Fruit fly (Drosophila melanogaster) whole organism, embryonic: ENCODE results near the gene slmo.

Source experiments
- Ada2b ChIP-seq: fragments of 200-800 bp; sonication (Bioruptor generic); IDR thresholded peaks from 2 replicates; pipeline ENCODE4 v1.3.6; 2022; ENCODE audit warnings: missing biosample characterization, missing genetic modification characterization
- Atf3 ChIP-seq: fragments of 200-800 bp; sonication (Bioruptor generic); optimal IDR thresholded peaks from 3 replicates; lab custom pipeline; 2016; ENCODE audit warnings: missing biosample characterization, missing genetic modification characterization
- CG15479 ChIP-seq: fragments of 200-800 bp; sonication (Bioruptor generic); optimal IDR thresholded peaks from 3 replicates; lab custom pipeline; 2019; ENCODE audit warnings: missing biosample characterization, mild to moderate bottlenecking, missing genetic modification characterization, moderate library complexity
- CG15514 ChIP-seq: fragments of 200-800 bp; sonication (Bioruptor generic); optimal IDR thresholded peaks from 3 replicates; lab custom pipeline; 2017; ENCODE audit warnings: missing biosample characterization, missing genetic modification characterization, mild to moderate bottlenecking, moderate library complexity, missing genetic modification reagents
- CG15601 ChIP-seq: fragments of 200-800 bp; sonication (Bioruptor generic); optimal IDR thresholded peaks from 3 replicates; lab custom pipeline; 2019; ENCODE audit warnings: missing biosample characterization, mild to moderate bottlenecking, missing genetic modification characterization, moderate library complexity
- CG2120 ChIP-seq: fragments of 200-800 bp; sonication (Bioruptor generic); optimal IDR thresholded peaks from 3 replicates; lab custom pipeline; 2016; ENCODE audit warnings: missing biosample characterization, missing genetic modification characterization
- CG30431 ChIP-seq: fragments of 200-800 bp; sonication (Bioruptor generic); optimal IDR thresholded peaks from 2 replicates; lab custom pipeline; 2017; ENCODE audit warnings: missing biosample characterization, missing genetic modification characterization
- CG31365 ChIP-seq: fragments of 200-800 bp; sonication (Bioruptor generic); optimal IDR thresholded peaks from 2 replicates; lab custom pipeline; 2018; ENCODE audit warnings: missing biosample characterization, mild to moderate bottlenecking, missing genetic modification characterization
- CG3726 ChIP-seq: fragments of 200-800 bp; sonication (Bioruptor generic); IDR thresholded peaks from 3 replicates; pipeline ENCODE4, ENCODE4 v1.3.6; 2022; ENCODE audit warnings: missing biosample characterization, missing genetic modification characterization
- CG4282 ChIP-seq: fragments of 200-800 bp; sonication (Bioruptor generic); optimal IDR thresholded peaks from 2 replicates; lab custom pipeline; 2016; ENCODE audit warnings: missing biosample characterization, missing genetic modification characterization
- CG4424 ChIP-seq: fragments of 200-800 bp; sonication (Bioruptor generic); optimal IDR thresholded peaks from 3 replicates; lab custom pipeline; 2016; ENCODE audit warnings: missing biosample characterization, missing genetic modification characterization
- CG6683 ChIP-seq: fragments of 200-800 bp; sonication (Bioruptor generic); optimal IDR thresholded peaks from 2 replicates; lab custom pipeline; 2017; ENCODE audit warnings: missing biosample characterization, mild to moderate bottlenecking, missing genetic modification characterization, missing genetic modification reagents
- CG7786 ChIP-seq: fragments of 200-800 bp; sonication (Bioruptor generic); optimal IDR thresholded peaks from 2 replicates; lab custom pipeline; 2016; ENCODE audit warnings: missing biosample characterization, missing genetic modification characterization
- CG8281 ChIP-seq: fragments of 200-800 bp; sonication (Bioruptor generic); optimal IDR thresholded peaks from 2 replicates; lab custom pipeline; 2018; ENCODE audit warnings: missing biosample characterization, mild to moderate bottlenecking, missing genetic modification characterization, moderate library complexity
- CG8359 ChIP-seq: fragments of 200-800 bp; sonication (Bioruptor generic); optimal IDR thresholded peaks from 2 replicates; lab custom pipeline; 2017; ENCODE audit warnings: missing biosample characterization, mild to moderate bottlenecking, missing genetic modification characterization, borderline replicate concordance
- CG9817 ChIP-seq: fragments of 200-800 bp; sonication (Bioruptor generic); optimal IDR thresholded peaks from 2 replicates; lab custom pipeline; 2018; ENCODE audit warnings: missing biosample characterization, mild to moderate bottlenecking, missing genetic modification characterization, moderate library complexity
- CG9932 ChIP-seq: fragments of 200-800 bp; sonication (Bioruptor generic); IDR thresholded peaks from 2 replicates; pipeline ENCODE4 v1.3.6; 2022; ENCODE audit warnings: missing biosample characterization, missing genetic modification characterization
- CTCF ChIP-seq: fragments of 200-800 bp; sonication (Bioruptor generic); optimal IDR thresholded peaks from 2 replicates; lab custom pipeline; 2017; ENCODE audit warnings: missing biosample characterization, mild to moderate bottlenecking, missing genetic modification characterization, moderate library complexity
- Dek ChIP-seq: fragments of 200-800 bp; sonication (Bioruptor generic); optimal IDR thresholded peaks from 3 replicates; lab custom pipeline; 2019; ENCODE audit warnings: missing biosample characterization, mild to moderate bottlenecking, missing genetic modification characterization, moderate library complexity
- Dip2 ChIP-seq: fragments of 200-800 bp; sonication (Bioruptor generic); IDR thresholded peaks from 2 replicates; pipeline ENCODE4 v1.3.6; 2022; ENCODE audit warnings: missing biosample characterization, missing genetic modification characterization
- E2f1 ChIP-seq: fragments of 200-800 bp; sonication (Bioruptor generic); IDR thresholded peaks from 2 replicates; pipeline ENCODE4 v1.3.6; 2022; ENCODE audit warnings: missing biosample characterization, missing genetic modification characterization
- Fer3 ChIP-seq: fragments of 200-800 bp; sonication (Bioruptor generic); optimal IDR thresholded peaks from 2 replicates; lab custom pipeline; 2018; ENCODE audit warnings: missing biosample characterization, mild to moderate bottlenecking, missing genetic modification characterization, moderate library complexity
- Hmr ChIP-seq: fragments of 200-800 bp; sonication (Bioruptor generic); optimal IDR thresholded peaks from 3 replicates; lab custom pipeline; 2017; ENCODE audit warnings: mild to moderate bottlenecking, missing biosample characterization, missing genetic modification reagents, missing genetic modification characterization
- Lim3 ChIP-seq: fragments of 200-800 bp; sonication (Bioruptor generic); IDR thresholded peaks from 2 replicates; pipeline ENCODE4 v1.3.6; 2022; ENCODE audit warnings: missing biosample characterization, missing genetic modification characterization
- Oaz ChIP-seq: fragments of 200-800 bp; sonication (Bioruptor generic); IDR thresholded peaks from 2 replicates; pipeline ENCODE4 v1.3.6; 2022; ENCODE audit warnings: missing biosample characterization, missing genetic modification characterization
- Pdp1 ChIP-seq, 2 experiments: fragments of 200-800 bp; sonication (Bioruptor generic); optimal IDR thresholded peaks; 3 replicates each; lab custom pipeline; 2016; ENCODE audit warnings: missing biosample characterization in 2 of 2, missing genetic modification characterization in 2 of 2, mild to moderate bottlenecking in 1 of 2, moderate library complexity in 1 of 2
- Sox100B ChIP-seq: fragments of 200-800 bp; sonication (Bioruptor generic); optimal IDR thresholded peaks from 3 replicates; lab custom pipeline; 2018; ENCODE audit warnings: missing biosample characterization, mild to moderate bottlenecking, missing genetic modification characterization
- Sry-δ ChIP-seq: fragments of 200-800 bp; sonication (Bioruptor generic); optimal IDR thresholded peaks from 2 replicates; lab custom pipeline; 2016; ENCODE audit warnings: missing biosample characterization, missing genetic modification characterization
- Trl ChIP-seq, 3 experiments: fragments of >200 bp in 2 of 3; fragments of 200-800 bp in 1 of 3; sonication (Bioruptor generic) in 1 of 3; optimal IDR thresholded peaks; 2 replicates in 1 of 3; 3 replicates in 2 of 3; lab custom pipeline; 2016 to 2017; ENCODE audit warnings: missing biosample characterization in 1 of 3, missing genetic modification characterization in 1 of 3
- ac ChIP-seq: fragments of 200-800 bp; sonication (Bioruptor generic); optimal IDR thresholded peaks from 3 replicates; lab custom pipeline; 2017; ENCODE audit warnings: missing biosample characterization, mild to moderate bottlenecking, missing genetic modification characterization
- ap ChIP-seq: fragments of 200-800 bp; sonication (Bioruptor generic); IDR thresholded peaks from 2 replicates; pipeline ENCODE4 v1.3.6; 2022; ENCODE audit warnings: missing biosample characterization, missing genetic modification characterization
- bab2 ChIP-seq: fragments of 200-800 bp; sonication (Bioruptor generic); optimal IDR thresholded peaks from 2 replicates; lab custom pipeline; 2016; ENCODE audit warnings: missing biosample characterization, missing genetic modification characterization
- bbx ChIP-seq: fragments of 200-800 bp; sonication (Bioruptor generic); IDR thresholded peaks from 2 replicates; pipeline ENCODE4 v1.3.6; 2022; ENCODE audit warnings: missing biosample characterization, missing genetic modification characterization; ENCODE audit not compliant: partially characterized antibody
- bowl ChIP-seq: fragments of 200-800 bp; sonication (Bioruptor generic); IDR thresholded peaks from 2 replicates; pipeline ENCODE4 v1.3.6; 2022; ENCODE audit warnings: missing biosample characterization, missing genetic modification characterization
- caup ChIP-seq: fragments of 200-800 bp; sonication (Bioruptor generic); optimal IDR thresholded peaks from 3 replicates; lab custom pipeline; 2017; ENCODE audit warnings: missing biosample characterization, mild to moderate bottlenecking, missing genetic modification characterization, moderate library complexity; ENCODE audit not compliant: severe bottlenecking
- chm ChIP-seq: fragments of 200-800 bp; sonication (Bioruptor generic); IDR thresholded peaks from 2 replicates; pipeline ENCODE4 v1.3.6; 2022; ENCODE audit warnings: missing biosample characterization, missing genetic modification characterization
- cwo ChIP-seq: fragments of 200-800 bp; sonication (Bioruptor generic); optimal IDR thresholded peaks from 3 replicates; lab custom pipeline; 2017; ENCODE audit warnings: missing biosample characterization, missing genetic modification characterization, mild to moderate bottlenecking, moderate library complexity, missing genetic modification reagents
- fu2 ChIP-seq: fragments of 200-800 bp; sonication (Bioruptor generic); optimal IDR thresholded peaks from 2 replicates; lab custom pipeline; 2016; ENCODE audit warnings: missing biosample characterization, missing genetic modification characterization
- kah ChIP-seq: fragments of 200-800 bp; sonication (Bioruptor generic); optimal IDR thresholded peaks from 2 replicates; lab custom pipeline; 2018; ENCODE audit warnings: missing biosample characterization, mild to moderate bottlenecking, missing genetic modification characterization
- nerfin-1 ChIP-seq: fragments of 200-800 bp; sonication (Bioruptor generic); optimal IDR thresholded peaks from 3 replicates; lab custom pipeline; 2019; ENCODE audit warnings: missing biosample characterization, mild to moderate bottlenecking, missing genetic modification characterization, moderate library complexity
- nmo ChIP-seq: fragments of 200-800 bp; sonication (Bioruptor generic); optimal IDR thresholded peaks from 2 replicates; lab custom pipeline; 2018; ENCODE audit warnings: missing biosample characterization, mild to moderate bottlenecking, missing genetic modification characterization, moderate library complexity
- pfk ChIP-seq: fragments of 200-800 bp; sonication (Bioruptor generic); optimal IDR thresholded peaks from 2 replicates; lab custom pipeline; 2018; ENCODE audit warnings: missing biosample characterization, mild to moderate bottlenecking, missing genetic modification characterization, moderate library complexity
- prd ChIP-seq, 3 experiments: fragments of >200 bp in 2 of 3; fragments of 200-800 bp in 1 of 3; sonication (Bioruptor generic) in 1 of 3; optimal IDR thresholded peaks in 2 of 3; IDR thresholded peaks in 1 of 3; 2 replicates in 2 of 3; 3 replicates in 1 of 3; pipeline versions ENCODE4 v1.3.6 to Lab custom; 2017 to 2022; ENCODE audit warnings: missing biosample characterization in 1 of 3, missing genetic modification characterization in 1 of 3
- ranshi ChIP-seq: fragments of 200-800 bp; sonication (Bioruptor generic); IDR thresholded peaks from 2 replicates; pipeline ENCODE4 v1.3.6; 2022; ENCODE audit warnings: missing biosample characterization, missing genetic modification characterization
- rib ChIP-seq: fragments of 200-800 bp; sonication (Bioruptor generic); IDR thresholded peaks from 2 replicates; pipeline ENCODE4 v1.3.6; 2022; ENCODE audit warnings: missing biosample characterization, missing genetic modification characterization
- ro ChIP-seq: fragments of 200-800 bp; sonication (Bioruptor generic); IDR thresholded peaks from 2 replicates; pipeline ENCODE4 v1.3.6; 2022; ENCODE audit warnings: missing biosample characterization, missing genetic modification characterization
- scrt ChIP-seq: fragments of 200-800 bp; sonication (Bioruptor generic); optimal IDR thresholded peaks from 2 replicates; lab custom pipeline; 2018; ENCODE audit warnings: missing biosample characterization, mild to moderate bottlenecking, missing genetic modification characterization, moderate library complexity
- sens-2 ChIP-seq: fragments of 200-800 bp; sonication (Bioruptor generic); IDR thresholded peaks from 2 replicates; pipeline ENCODE4 v1.3.6; 2022; ENCODE audit warnings: missing biosample characterization, missing genetic modification characterization

The slmo gene

dm6 chr2L:6045972-6046718, 2.4 kb downstream of the slmo start, which contains the start of gene Pfas (continued):
- TF ChIP-seq cwo (GFP tag; lab: Kevin White, UChicago) (peak; percentile 81), Lim3 (no peak), prd (optimal IDR thresholded peaks at IDR 0.05; lab: Kevin White, UChicago) (no peak), prd (GFP tag; IDR thresholded peaks at IDR 0.05; lab: Robert Waterston, UW) (0 out of 3 replicates have a peak, but pooled peaks have one; percentile 35), nmo (no peak), Ada2b (GFP tag; lab: Robert Waterston, UW) (peak; percentile 39; the same call in 1 of the 2 replicates), Atf3 (GFP tag; lab: Kevin White, UChicago) (no peak), CG30431 (GFP tag; lab: Kevin White, UChicago) (no peak), ro (GFP tag; lab: Robert Waterston, UW) (no peak), CG15601 (tag; lab: Kevin White, UChicago) (peak; percentile 52), Dek (peak; percentile 73), bowl (no peak), ranshi (peak; percentile 64), CG2120 (GFP tag; lab: Kevin White, UChicago) (peak; percentile 88), E2f1 (GFP tag; lab: Robert Waterston, UW) (peak; percentile 22; the same call in 1 of the 2 replicates), CG9817 (tag; lab: Kevin White, UChicago) (peak; percentile 31), kah (GFP tag; lab: Kevin White, UChicago) (no peak), Hmr (GFP tag; lab: Kevin White, UChicago) (peak; percentile 80), ap (GFP tag; lab: Robert Waterston, UW) (no peak), CG8359 (GFP tag; lab: Kevin White, UChicago) (no peak), CG15514 (GFP tag; lab: Kevin White, UChicago) (peak; percentile 76), chm (GFP tag; lab: Robert Waterston, UW) (peak; percentile 38; the same call in 1 of the 2 replicates), CG3726 (GFP tag; lab: Robert Waterston, UW) (peak; percentile 41; the same call in 1 of the 3 replicates), bab2 (GFP tag; lab: Kevin White, UChicago) (peak; percentile 5), CG4424 (GFP tag; lab: Kevin White, UChicago) (peak; percentile 58), pfk (GFP tag; lab: Kevin White, UChicago) (no peak), CG15479 (GFP tag; lab: Kevin White, UChicago) (no peak), nerfin-1 (tag; lab: Kevin White, UChicago) (peak; percentile 22), Trl (optimal IDR thresholded peaks at IDR 0.05; lab: Kevin White, UChicago) (no peak), Trl (GFP tag; optimal IDR thresholded peaks at IDR 0.05; lab: Kevin White, UChicago) (peak; percentile 52), CG6683 (peak; percentile 55), Oaz (no peak), CG4282 (GFP tag; lab: Kevin White, UChicago) (peak; percentile 27), CTCF (GFP tag; lab: Kevin White, UChicago) (peak; percentile 7), Sry-δ (GFP tag; lab: Kevin White, UChicago) (peak; percentile 34), Pdp1 (GFP tag; optimal IDR thresholded peaks at IDR 0.05; lab: Kevin White, UChicago) (peak; percentile 32 to 100), Dip2 (GFP tag; lab: Robert Waterston, UW) (no peak), fu2 (GFP tag; lab: Kevin White, UChicago) (peak; percentile 64), sens-2 (GFP tag; lab: Robert Waterston, UW) (no peak), caup (peak; percentile 79), bbx (0 out of 2 replicates have a peak, but pooled peaks have one; percentile 22), CG9932 (GFP tag; lab: Robert Waterston, UW) (peak; percentile 68), rib (GFP tag; lab: Robert Waterston, UW) (peak; percentile 53), Sox100B (no peak), CG31365 (peak; percentile 55), Fer3 (peak; percentile 53), CG7786 (GFP tag; lab: Kevin White, UChicago) (peak; percentile 56), ac (no peak), scrt (peak; percentile 47), CG8281 (tag; lab: Kevin White, UChicago) (no peak)
